Worm (Caenorhabditis elegans): Measurements from ENCODE around the gene nxf-1.

nxf-1 gene

ce11 chrV:14414964-14415564 is at the start of gene nxf-1, which contains the start of gene C15H11.11:
Gene nxf-1 (minus strand): TSS chrV:14415014.
Gene C15H11.11 (plus strand): TSS chrV:14415499.
- no peak for TF ChIP-seq ceh-13 (GFP tag; optimal IDR thresholded peaks at IDR 0.05)
- peak; percentile 52 for TF ChIP-seq F13C5.2 (tag; optimal IDR thresholded peaks at IDR 0.05)

- no peak for TF ChIP-seq F13C5.2 (tag; optimal IDR thresholded peaks at IDR 0.05)
- no peak for TF ChIP-seq ama-1 (optimal IDR thresholded peaks at IDR 0.05)
- no peak for TF ChIP-seq hmg-4 (GFP tag; optimal IDR thresholded peaks at IDR 0.05)
- TF ChIP-seq sea-1 (GFP tag; conservative IDR thresholded peaks at IDR 0.05): no peak
- no peak for TF ChIP-seq hnd-1 (tag; optimal IDR thresholded peaks at IDR 0.05)
- TF ChIP-seq aly-1 (tag; optimal IDR thresholded peaks at IDR 0.05): no peak
- TF ChIP-seq pes-1 (GFP tag; IDR thresholded peaks at IDR 0.05): no peak
- no peak for TF ChIP-seq tbx-37 (GFP tag; conservative IDR thresholded peaks at IDR 0.05)
- TF ChIP-seq ets-7 (tag; optimal IDR thresholded peaks at IDR 0.05): no peak
- TF ChIP-seq hmbx-1 (tag; optimal IDR thresholded peaks at IDR 0.05): no peak
- no peak for TF ChIP-seq tbx-11 (GFP tag; IDR thresholded peaks at IDR 0.05)
Observed at ce11 chrV:14464368-14464767, 49.6 kb upstream of the nxf-1 start, which contains the start of gene F08H9.4. Gene F08H9.4 (minus strand): TSS chrV:14464428.

ce11 chrV:14463087-14463486 is 48.3 kb upstream of the nxf-1 start, which contains the start of gene F08H9.3:
Gene F08H9.3 (minus strand): TSS chrV:14463338.
- TF ChIP-seq hmg-4 (GFP tag; optimal IDR thresholded peaks at IDR 0.05): peak; percentile 5

- no peak for TF ChIP-seq pes-1 (GFP tag; IDR thresholded peaks at IDR 0.05)
- no peak for TF ChIP-seq ceh-13 (GFP tag; optimal IDR thresholded peaks at IDR 0.05)
- TF ChIP-seq hnd-1 (tag; optimal IDR thresholded peaks at IDR 0.05): no peak
- TF ChIP-seq ceh-36 (tag; optimal IDR thresholded peaks at IDR 0.05): no peak
- no peak for TF ChIP-seq flt-1 (GFP tag; IDR thresholded peaks at IDR 0.05)
- no peak for TF ChIP-seq scrt-1 (GFP tag; IDR thresholded peaks at IDR 0.05)
- no peak for TF ChIP-seq tra-4 (tag; optimal IDR thresholded peaks at IDR 0.05)
- TF ChIP-seq tbx-37 (GFP tag; conservative IDR thresholded peaks at IDR 0.05): no peak
Observed at ce11 chrV:14462653-14463052, 47.8 kb upstream of the nxf-1 start.

- TF ChIP-seq hmbx-1 (tag; optimal IDR thresholded peaks at IDR 0.05) (no peak), hmg-4 (GFP tag; optimal IDR thresholded peaks at IDR 0.05) (peak; percentile 20)
Observed at ce11 chrV:14460615-14461102, 45.8 kb upstream of the nxf-1 start, which contains the start of gene F08H9.2. Gene F08H9.2 (plus strand): TSS chrV:14460665.

ce11 chrV:14460122-14460521 is 45.3 kb upstream of the nxf-1 start:
- TF ChIP-seq flt-1 (GFP tag; IDR thresholded peaks at IDR 0.05) (no peak), ama-1 (optimal IDR thresholded peaks at IDR 0.05) (no peak), hmbx-1 (tag; optimal IDR thresholded peaks at IDR 0.05) (no peak), ets-7 (tag; optimal IDR thresholded peaks at IDR 0.05) (no peak), tbx-11 (GFP tag; IDR thresholded peaks at IDR 0.05) (no peak), scrt-1 (GFP tag; IDR thresholded peaks at IDR 0.05) (no peak), B0310.2 (tag; optimal IDR thresholded peaks at IDR 0.05) (no peak), ceh-36 (tag; optimal IDR thresholded peaks at IDR 0.05) (no peak), F13C5.2 (tag; optimal IDR thresholded peaks at IDR 0.05) (no peak)

ce11 chrV:14457070-14457469 is 42.3 kb upstream of the nxf-1 start, which contains the start of gene coh-3:
Gene coh-3 (plus strand): TSS chrV:14457422.
- no peak for TF ChIP-seq pes-1 (GFP tag; IDR thresholded peaks at IDR 0.05)
- TF ChIP-seq ceh-36 (tag; optimal IDR thresholded peaks at IDR 0.05): no peak
- TF ChIP-seq aly-1 (tag; optimal IDR thresholded peaks at IDR 0.05): no peak
- TF ChIP-seq flt-1 (GFP tag; IDR thresholded peaks at IDR 0.05): no peak
- no peak for TF ChIP-seq sea-1 (GFP tag; conservative IDR thresholded peaks at IDR 0.05)
- TF ChIP-seq hnd-1 (tag; optimal IDR thresholded peaks at IDR 0.05): no peak
- no peak for TF ChIP-seq tbx-37 (GFP tag; conservative IDR thresholded peaks at IDR 0.05)
- TF ChIP-seq ama-1 (optimal IDR thresholded peaks at IDR 0.05): no peak
- no peak for TF ChIP-seq tra-4 (tag; optimal IDR thresholded peaks at IDR 0.05)
- no peak for TF ChIP-seq hmbx-1 (tag; optimal IDR thresholded peaks at IDR 0.05)
- TF ChIP-seq ets-7 (tag; optimal IDR thresholded peaks at IDR 0.05): no peak
- no peak for TF ChIP-seq B0310.2 (tag; optimal IDR thresholded peaks at IDR 0.05)
- TF ChIP-seq hmg-4 (GFP tag; optimal IDR thresholded peaks at IDR 0.05): no peak
- TF ChIP-seq F13C5.2 (tag; optimal IDR thresholded peaks at IDR 0.05): no peak

- no peak for TF ChIP-seq ets-7 (tag; optimal IDR thresholded peaks at IDR 0.05)
- no peak for TF ChIP-seq B0310.2 (tag; optimal IDR thresholded peaks at IDR 0.05)
- TF ChIP-seq hnd-1 (tag; optimal IDR thresholded peaks at IDR 0.05): no peak
- no peak for TF ChIP-seq hmg-4 (GFP tag; optimal IDR thresholded peaks at IDR 0.05)
- no peak for TF ChIP-seq sea-1 (GFP tag; conservative IDR thresholded peaks at IDR 0.05)
- TF ChIP-seq tbx-11 (GFP tag; IDR thresholded peaks at IDR 0.05): no peak
- no peak for TF ChIP-seq hmbx-1 (tag; optimal IDR thresholded peaks at IDR 0.05)
- TF ChIP-seq scrt-1 (GFP tag; IDR thresholded peaks at IDR 0.05): no peak
- TF ChIP-seq aly-1 (tag; optimal IDR thresholded peaks at IDR 0.05): no peak
- no peak for TF ChIP-seq tra-4 (tag; optimal IDR thresholded peaks at IDR 0.05)
- no peak for TF ChIP-seq ama-1 (optimal IDR thresholded peaks at IDR 0.05)
- TF ChIP-seq tbx-37 (GFP tag; conservative IDR thresholded peaks at IDR 0.05): no peak
- no peak for TF ChIP-seq pes-1 (GFP tag; IDR thresholded peaks at IDR 0.05)
Observed at ce11 chrV:14456626-14457025, 41.8 kb upstream of the nxf-1 start, which contains the start of gene bmk-1. Gene bmk-1 (minus strand): TSS chrV:14456984.

Measured in whole organism, early embryonic.